Worm (Caenorhabditis elegans) whole organism, L3 larva: ENCODE results near the gene srh-127.

Source experiments
- ceh-28 ChIP-seq: fragments of 150-350 bp; optimal IDR thresholded peaks from 2 replicates; lab custom pipeline; 2014; ENCODE audit warnings: missing biosample characterization, missing genetic modification reagents, missing genetic modification characterization
- elt-1 ChIP-seq: fragments of 150-350 bp; optimal IDR thresholded peaks from 2 replicates; lab custom pipeline; 2014; ENCODE audit warnings: missing biosample characterization, missing genetic modification characterization
- mdl-1 ChIP-seq: fragments of 150-350 bp; optimal IDR thresholded peaks from 2 replicates; lab custom pipeline; 2014; ENCODE audit warnings: missing biosample characterization, missing genetic modification characterization
- nhr-12 ChIP-seq: fragments of 150-350 bp; optimal IDR thresholded peaks from 2 replicates; lab custom pipeline; 2014; ENCODE audit warnings: missing biosample characterization, missing genetic modification characterization

DNA sequence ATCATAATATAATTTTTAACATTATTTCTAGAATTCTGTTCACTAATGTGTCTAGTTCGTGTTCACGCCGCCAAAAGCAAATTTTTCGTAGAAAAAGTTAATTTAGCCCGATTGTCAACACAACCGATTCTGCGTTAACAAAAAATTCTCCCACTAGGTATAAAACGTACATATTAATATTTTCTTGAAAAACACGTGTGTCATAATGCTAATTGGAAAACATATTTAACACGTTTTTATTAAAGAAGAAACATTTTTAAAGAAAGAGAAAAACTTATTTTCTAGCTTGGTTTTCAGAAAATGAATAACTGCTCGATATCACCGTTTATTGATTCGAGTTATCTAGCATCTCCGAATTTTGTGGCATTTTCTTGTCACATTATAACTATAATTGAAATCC is 22.9 kb upstream of the srh-127 start, which contains the start of gene srh-243:
- no peak for TF ChIP-seq mdl-1 (tag; lab: Kevin White, UChicago)
- no peak for TF ChIP-seq elt-1 (tag; lab: Kevin White, UChicago)
- no peak for TF ChIP-seq ceh-28
- TF ChIP-seq nhr-12: no peak
